Fruit fly (Drosophila melanogaster): ENCODE results near the gene cyst.

DNA sequence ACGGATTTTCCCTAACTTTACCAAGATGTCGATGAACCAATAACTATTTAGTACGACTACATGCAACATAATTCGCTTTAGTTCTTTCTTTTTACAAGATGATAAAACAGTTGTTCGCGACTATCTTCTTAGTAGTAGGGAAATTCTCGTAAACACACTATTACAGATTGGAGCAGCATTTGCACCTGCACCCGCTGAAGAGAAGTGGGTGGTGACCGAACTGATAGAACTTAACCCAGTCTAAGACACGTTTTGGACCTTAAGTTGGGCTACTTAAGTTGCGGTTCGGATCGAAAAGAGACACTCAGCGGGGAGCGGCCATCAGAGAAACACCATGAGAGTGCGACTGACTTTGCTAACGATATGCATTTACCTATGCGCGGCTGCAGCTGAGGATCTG lies 21.4 kb downstream of the cyst start, which contains the start of gene CG13083:
- TF ChIP-seq fru (GFP tag; optimal IDR thresholded peaks at IDR 0.05) (no peak), CrebA (GFP tag; optimal IDR thresholded peaks at IDR 0.05; ENCODE audit: borderline replicate concordance) (no peak), Dfd (GFP tag; optimal IDR thresholded peaks at IDR 0.05) (no peak), dmrt93B (GFP tag; optimal IDR thresholded peaks at IDR 0.05) (no peak), pan (optimal IDR thresholded peaks at IDR 0.05) (no peak), Vsx2 (GFP tag; optimal IDR thresholded peaks at IDR 0.05; ENCODE audit: partially characterized antibody) (no peak)

Data from whole organism, wandering third instar larva.